Fruit fly (Drosophila melanogaster): ENCODE results near the gene Act88F.
A peak's percentile ranks its signal among the peaks of the same experiment; 100 is the strongest.

Gene Act88F

DNA sequence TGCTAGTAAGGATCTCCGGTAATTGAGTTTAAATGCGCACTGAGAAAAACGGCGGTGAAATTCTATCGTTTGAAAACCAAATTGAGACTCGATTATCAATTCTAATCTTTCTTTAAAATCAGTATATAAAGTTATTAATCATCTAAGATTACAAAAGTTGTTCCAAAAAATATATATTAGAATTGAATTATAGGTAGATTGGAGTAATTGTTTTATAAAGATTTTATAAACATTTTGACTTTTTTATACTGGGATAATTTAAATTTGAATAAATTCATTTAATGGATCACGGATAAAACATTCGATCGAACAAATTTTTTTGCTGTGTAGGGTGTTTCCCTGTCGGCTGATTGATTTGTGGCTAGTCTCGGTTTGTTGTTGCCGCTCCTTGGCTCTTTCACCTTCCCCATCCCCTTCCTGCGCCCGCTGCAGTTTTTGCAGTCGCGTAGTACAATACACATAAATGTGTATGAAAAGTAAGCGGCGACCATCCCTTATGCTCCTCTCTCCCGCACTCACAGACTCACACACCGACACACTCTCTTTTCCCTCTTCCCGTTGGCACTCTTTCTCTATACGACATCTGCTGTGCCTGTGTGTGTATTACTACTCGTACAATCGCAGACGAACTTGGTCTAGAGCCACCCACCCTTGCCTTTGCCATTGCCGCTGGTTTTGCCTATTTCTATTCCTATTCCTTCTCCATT lies 20.8 kb upstream of the Act88F start (continued):
- TF ChIP-seq CG12769 (tag; optimal IDR thresholded peaks at IDR 0.05) = no peak
- TF ChIP-seq CG17186 (GFP tag; optimal IDR thresholded peaks at IDR 0.05) = no peak
- peak; percentile 60 for TF ChIP-seq Asciz (GFP tag; optimal IDR thresholded peaks at IDR 0.05)
- no peak for TF ChIP-seq C15 (GFP tag; IDR thresholded peaks at IDR 0.05)
- TF ChIP-seq CG1024 (GFP tag; IDR thresholded peaks at IDR 0.05) = no peak
- TF ChIP-seq lmd (GFP tag; IDR thresholded peaks at IDR 0.05) = peak; percentile 27; the same call in 1 of the 2 replicates
- peak; percentile 32; the same call in 2 of the 3 replicates for TF ChIP-seq tgo (GFP tag; IDR thresholded peaks at IDR 0.05)
- peak; percentile 42 for TF ChIP-seq caup (GFP tag; optimal IDR thresholded peaks at IDR 0.05; ENCODE audit: severe bottlenecking)
- TF ChIP-seq BtbVII (GFP tag; optimal IDR thresholded peaks at IDR 0.05) = peak; percentile 66
- TF ChIP-seq Hr39 (optimal IDR thresholded peaks at IDR 0.05) = no peak
- TF ChIP-seq NFAT (GFP tag; IDR thresholded peaks at IDR 0.05) = no peak
- no peak for TF ChIP-seq bigmax (GFP tag; optimal IDR thresholded peaks at IDR 0.05)
- peak; percentile 87 for TF ChIP-seq zen (tag; optimal IDR thresholded peaks at IDR 0.05)
- no peak for TF ChIP-seq Eip74EF (GFP tag; optimal IDR thresholded peaks at IDR 0.05)
- TF ChIP-seq toy (GFP tag; IDR thresholded peaks at IDR 0.05) = no peak
- TF ChIP-seq pros (GFP tag; optimal IDR thresholded peaks at IDR 0.05) = peak; percentile 96
- no peak for TF ChIP-seq sr (GFP tag; IDR thresholded peaks at IDR 0.05)
- peak; percentile 82 for TF ChIP-seq Xrp1 (GFP tag; IDR thresholded peaks at IDR 0.05)
- TF ChIP-seq chn (GFP tag; optimal IDR thresholded peaks at IDR 0.05) = no peak
- TF ChIP-seq CG3726 (GFP tag; IDR thresholded peaks at IDR 0.05) = no peak
- TF ChIP-seq MTF-1 (GFP tag; optimal IDR thresholded peaks at IDR 0.05; ENCODE audit: borderline replicate concordance) = no peak
- TF ChIP-seq org-1 (GFP tag; optimal IDR thresholded peaks at IDR 0.05) = peak; percentile 74
- TF ChIP-seq mld (GFP tag; IDR thresholded peaks at IDR 0.05; ENCODE audit: partially characterized antibody) = no peak
- peak; percentile 4 for TF ChIP-seq stwl (tag; optimal IDR thresholded peaks at IDR 0.05)
- no peak for TF ChIP-seq CTCF (GFP tag; optimal IDR thresholded peaks at IDR 0.05)
- no peak for TF ChIP-seq CG15479 (GFP tag; optimal IDR thresholded peaks at IDR 0.05)
- TF ChIP-seq cg (GFP tag; optimal IDR thresholded peaks at IDR 0.05) = peak; percentile 79
- peak; percentile 85 for TF ChIP-seq CG8388 (GFP tag; optimal IDR thresholded peaks at IDR 0.05)
- TF ChIP-seq CG17359 (tag; optimal IDR thresholded peaks at IDR 0.05) = peak; percentile 45
- no peak for TF ChIP-seq lov (optimal IDR thresholded peaks at IDR 0.05)
- TF ChIP-seq lov (GFP tag; IDR thresholded peaks at IDR 0.05) = no peak
- no peak for TF ChIP-seq CG11247 (GFP tag; IDR thresholded peaks at IDR 0.05)
- peak; percentile 40 for TF ChIP-seq CG6813 (GFP tag; optimal IDR thresholded peaks at IDR 0.05)
- TF ChIP-seq lilli (GFP tag; optimal IDR thresholded peaks at IDR 0.05) = peak; percentile 58
- TF ChIP-seq bcd (GFP tag; optimal IDR thresholded peaks at IDR 0.05) = peak; percentile 69
- TF ChIP-seq gt (GFP tag; IDR thresholded peaks at IDR 0.05) = no peak
- no peak for TF ChIP-seq fd3F (GFP tag; optimal IDR thresholded peaks at IDR 0.05)
- TF ChIP-seq HHEX (GFP tag; optimal IDR thresholded peaks at IDR 0.05) = peak; percentile 39
- peak; percentile 48 for TF ChIP-seq ATbp (GFP tag; optimal IDR thresholded peaks at IDR 0.05)
- no peak for TF ChIP-seq kah (GFP tag; optimal IDR thresholded peaks at IDR 0.05)
- TF ChIP-seq sima (GFP tag; optimal IDR thresholded peaks at IDR 0.05) = no peak
- TF ChIP-seq cwo (GFP tag; optimal IDR thresholded peaks at IDR 0.05) = peak; percentile 52
- no peak for TF ChIP-seq CG31365 (tag; optimal IDR thresholded peaks at IDR 0.05)
- peak; percentile 19 for TF ChIP-seq Abd-B (GFP tag; optimal IDR thresholded peaks at IDR 0.05)
- TF ChIP-seq CG13296 (GFP tag; optimal IDR thresholded peaks at IDR 0.05) = peak; percentile 46
- no peak for TF ChIP-seq D (optimal IDR thresholded peaks at IDR 0.05)
- peak; percentile 79 for TF ChIP-seq D (GFP tag; optimal IDR thresholded peaks at IDR 0.05)
- TF ChIP-seq pan (optimal IDR thresholded peaks at IDR 0.05) = no peak
- TF ChIP-seq pan (GFP tag; optimal IDR thresholded peaks at IDR 0.05 in 1 of 2, IDR thresholded peaks at IDR 0.05 in 1 of 2) = peak in 1 of 2 experiments; percentile 34
- TF ChIP-seq sna (GFP tag; IDR thresholded peaks at IDR 0.05; ENCODE audit: partially characterized antibody) = no peak

Measured in whole organism, embryonic.